Fruit fly (Drosophila melanogaster) whole organism, embryonic: ENCODE measurements around the gene Golgin84.

Experiments
- Antp ChIP-seq: fragments of 200-800 bp; sonication (Bioruptor generic); optimal IDR thresholded peaks from 3 replicates; lab custom pipeline; 2016; ENCODE audit warnings: missing biosample characterization, missing genetic modification characterization
- Awh ChIP-seq: fragments of 200-800 bp; sonication (Bioruptor generic); IDR thresholded peaks from 2 replicates; pipeline ENCODE4, ENCODE4 v1.3.6; 2022; ENCODE audit warnings: missing biosample characterization, missing genetic modification characterization
- CG10565 ChIP-seq: fragments of 200-800 bp; sonication (Bioruptor generic); optimal IDR thresholded peaks from 3 replicates; lab custom pipeline; 2016; ENCODE audit warnings: missing biosample characterization, mild to moderate bottlenecking, missing genetic modification characterization
- CG10959 ChIP-seq: fragments of 200-800 bp; sonication (Bioruptor generic); IDR thresholded peaks from 2 replicates; pipeline ENCODE4 v1.3.6; 2022; ENCODE audit warnings: missing biosample characterization, missing genetic modification characterization
- CG10979 ChIP-seq: fragments of 200-800 bp; sonication (Bioruptor generic); optimal IDR thresholded peaks from 2 replicates; lab custom pipeline; 2018; ENCODE audit warnings: missing biosample characterization, mild to moderate bottlenecking, missing genetic modification characterization, moderate library complexity
- CG11093 ChIP-seq: fragments of 200-800 bp; sonication (Bioruptor generic); IDR thresholded peaks from 3 replicates; pipeline ENCODE4 v1.3.6; 2022; ENCODE audit warnings: missing biosample characterization, missing genetic modification characterization
- CG12744 ChIP-seq: fragments of 200-800 bp; sonication (Bioruptor generic); optimal IDR thresholded peaks from 2 replicates; lab custom pipeline; 2016; ENCODE audit warnings: missing biosample characterization, missing genetic modification characterization
- CG12769 ChIP-seq: fragments of 200-800 bp; sonication (Bioruptor generic); optimal IDR thresholded peaks from 2 replicates; lab custom pipeline; 2019; ENCODE audit warnings: missing biosample characterization, mild to moderate bottlenecking, missing genetic modification characterization, moderate library complexity
- CG14014 ChIP-seq: fragments of 200-800 bp; sonication (Bioruptor generic); IDR thresholded peaks from 2 replicates; pipeline ENCODE4 v1.3.6; 2022; ENCODE audit warnings: missing biosample characterization, missing genetic modification characterization
- CG14860 ChIP-seq: fragments of 200-800 bp; sonication (Bioruptor generic); IDR thresholded peaks from 3 replicates; pipeline ENCODE4 v1.3.6; 2022; ENCODE audit warnings: missing biosample characterization, missing genetic modification characterization; ENCODE audit not compliant: partially characterized antibody
- CG15696 ChIP-seq: fragments of 200-800 bp; sonication (Bioruptor generic); optimal IDR thresholded peaks from 2 replicates; lab custom pipeline; 2019; ENCODE audit warnings: missing biosample characterization, mild to moderate bottlenecking, missing genetic modification characterization, moderate library complexity
- CG16779 ChIP-seq: fragments of 200-800 bp; sonication (Bioruptor generic); IDR thresholded peaks from 2 replicates; pipeline ENCODE4 v1.3.6; 2022; ENCODE audit warnings: missing biosample characterization, missing genetic modification characterization
- CG16813 ChIP-seq: fragments of 200-800 bp; sonication (Bioruptor generic); IDR thresholded peaks from 3 replicates; pipeline ENCODE4 v1.3.6; 2022; ENCODE audit warnings: missing biosample characterization, missing genetic modification characterization; ENCODE audit not compliant: partially characterized antibody
- CG17361 ChIP-seq: fragments of 200-800 bp; sonication (Bioruptor generic); IDR thresholded peaks from 3 replicates; pipeline ENCODE4 v1.3.6; 2022; ENCODE audit warnings: missing biosample characterization, missing genetic modification characterization
- CG17568 ChIP-seq: fragments of 200-800 bp; sonication (Bioruptor generic); optimal IDR thresholded peaks from 2 replicates; lab custom pipeline; 2018; ENCODE audit warnings: missing biosample characterization, mild to moderate bottlenecking, missing genetic modification characterization, moderate library complexity
- CG17802 ChIP-seq: fragments of 200-800 bp; sonication (Bioruptor generic); optimal IDR thresholded peaks from 2 replicates; lab custom pipeline; 2018; ENCODE audit warnings: missing biosample characterization, mild to moderate bottlenecking, missing genetic modification characterization, moderate library complexity
- CG2120 ChIP-seq: fragments of 200-800 bp; sonication (Bioruptor generic); optimal IDR thresholded peaks from 3 replicates; lab custom pipeline; 2016; ENCODE audit warnings: missing biosample characterization, missing genetic modification characterization
- CG2678 ChIP-seq: fragments of 200-800 bp; sonication (Bioruptor generic); optimal IDR thresholded peaks from 3 replicates; lab custom pipeline; 2019; ENCODE audit warnings: missing biosample characterization, mild to moderate bottlenecking, missing genetic modification characterization, moderate library complexity
- CG2712 ChIP-seq: fragments of 200-800 bp; optimal IDR thresholded peaks from 3 replicates; lab custom pipeline; 2019; ENCODE audit warnings: missing biosample characterization, mild to moderate bottlenecking, missing genetic modification characterization, moderate library complexity
- CG31224 ChIP-seq: fragments of 200-800 bp; sonication (Bioruptor generic); IDR thresholded peaks from 2 replicates; pipeline ENCODE4 v1.3.6; 2022; ENCODE audit warnings: missing biosample characterization, missing genetic modification characterization
- CG3163 ChIP-seq: fragments of 200-800 bp; sonication (Bioruptor generic); optimal IDR thresholded peaks from 3 replicates; lab custom pipeline; 2016; ENCODE audit warnings: missing biosample characterization, missing genetic modification characterization
- CG3995 ChIP-seq: fragments of 200-800 bp; sonication (Bioruptor generic); optimal IDR thresholded peaks from 3 replicates; lab custom pipeline; 2016; ENCODE audit warnings: missing biosample characterization, missing genetic modification characterization
- CG4360 ChIP-seq: fragments of 200-800 bp; sonication (Bioruptor generic); IDR thresholded peaks from 2 replicates; pipeline ENCODE4 v1.3.6; 2022; ENCODE audit warnings: missing biosample characterization, missing genetic modification characterization
- CG7745 ChIP-seq: fragments of 200-800 bp; sonication (Bioruptor generic); optimal IDR thresholded peaks from 2 replicates; lab custom pipeline; 2018; ENCODE audit warnings: missing biosample characterization, mild to moderate bottlenecking, missing genetic modification characterization, moderate library complexity
- CG9437 ChIP-seq: fragments of 200-800 bp; sonication (Bioruptor generic); optimal IDR thresholded peaks from 2 replicates; lab custom pipeline; 2018; ENCODE audit warnings: missing biosample characterization, mild to moderate bottlenecking, missing genetic modification characterization
- CG9727 ChIP-seq: fragments of 200-800 bp; sonication (Bioruptor generic); optimal IDR thresholded peaks from 3 replicates; lab custom pipeline; 2017; ENCODE audit warnings: missing biosample characterization, mild to moderate bottlenecking, missing genetic modification characterization
- CTCF ChIP-seq: fragments of 200-800 bp; sonication (Bioruptor generic); optimal IDR thresholded peaks from 2 replicates; lab custom pipeline; 2017; ENCODE audit warnings: missing biosample characterization, mild to moderate bottlenecking, missing genetic modification characterization, moderate library complexity
- CoRest ChIP-seq: fragments of 200-800 bp; sonication (Bioruptor generic); optimal IDR thresholded peaks from 3 replicates; lab custom pipeline; 2018; ENCODE audit warnings: missing biosample characterization, mild to moderate bottlenecking, missing genetic modification characterization, moderate library complexity
- Dek ChIP-seq: fragments of 200-800 bp; sonication (Bioruptor generic); optimal IDR thresholded peaks from 3 replicates; lab custom pipeline; 2019; ENCODE audit warnings: missing biosample characterization, mild to moderate bottlenecking, missing genetic modification characterization, moderate library complexity
- Drgx ChIP-seq: fragments of 200-800 bp; sonication (Bioruptor generic); IDR thresholded peaks from 2 replicates; pipeline ENCODE4 v1.3.6; 2022; ENCODE audit warnings: missing biosample characterization, missing genetic modification characterization
- HLH3B ChIP-seq: fragments of 200-800 bp; sonication (Bioruptor generic); IDR thresholded peaks from 2 replicates; pipeline ENCODE4 v1.3.6; 2022; ENCODE audit warnings: missing biosample characterization, missing genetic modification characterization
- HLH4C ChIP-seq: fragments of 200-800 bp; sonication (Bioruptor generic); IDR thresholded peaks from 3 replicates; pipeline ENCODE4 v1.3.6; 2022; ENCODE audit warnings: missing biosample characterization, missing genetic modification characterization; ENCODE audit not compliant: partially characterized antibody
- HmgD ChIP-seq: fragments of 200-800 bp; sonication (Bioruptor generic); optimal IDR thresholded peaks from 3 replicates; lab custom pipeline; 2016; ENCODE audit warnings: missing biosample characterization, missing genetic modification characterization
- Lim3 ChIP-seq: fragments of 200-800 bp; sonication (Bioruptor generic); IDR thresholded peaks from 2 replicates; pipeline ENCODE4 v1.3.6; 2022; ENCODE audit warnings: missing biosample characterization, missing genetic modification characterization
- Mad ChIP-seq: fragments of 200-800 bp; sonication (Bioruptor generic); optimal IDR thresholded peaks from 2 replicates; lab custom pipeline; 2016; ENCODE audit warnings: missing biosample characterization, missing genetic modification characterization
- Oaz ChIP-seq: fragments of 200-800 bp; sonication (Bioruptor generic); IDR thresholded peaks from 2 replicates; pipeline ENCODE4 v1.3.6; 2022; ENCODE audit warnings: missing biosample characterization, missing genetic modification characterization
- Sin3A ChIP-seq: fragments of >200 bp; optimal IDR thresholded peaks from 2 replicates; lab custom pipeline; 2018
- ac ChIP-seq: fragments of 200-800 bp; sonication (Bioruptor generic); optimal IDR thresholded peaks from 3 replicates; lab custom pipeline; 2017; ENCODE audit warnings: missing biosample characterization, mild to moderate bottlenecking, missing genetic modification characterization
- croc ChIP-seq: fragments of 200-800 bp; sonication (Bioruptor generic); conservative IDR thresholded peaks from 3 replicates; pipeline ENCODE4 v1.3.6; 2022; ENCODE audit warnings: missing biosample characterization, missing genetic modification characterization
- cwo ChIP-seq: fragments of 200-800 bp; sonication (Bioruptor generic); optimal IDR thresholded peaks from 3 replicates; lab custom pipeline; 2017; ENCODE audit warnings: missing biosample characterization, missing genetic modification characterization, mild to moderate bottlenecking, moderate library complexity, missing genetic modification reagents
- fru ChIP-seq: fragments of >200 bp; optimal IDR thresholded peaks from 2 replicates; lab custom pipeline; 2017
- gem ChIP-seq: fragments of 200-800 bp; sonication (Bioruptor generic); optimal IDR thresholded peaks from 2 replicates; lab custom pipeline; 2019; ENCODE audit warnings: missing biosample characterization, mild to moderate bottlenecking, missing genetic modification characterization, moderate library complexity
- grn ChIP-seq: fragments of 200-800 bp; sonication (Bioruptor generic); optimal IDR thresholded peaks from 3 replicates; lab custom pipeline; 2017; ENCODE audit warnings: missing biosample characterization, missing genetic modification characterization
- gro ChIP-seq: fragments of 200-800 bp; sonication (Bioruptor generic); optimal IDR thresholded peaks from 2 replicates; lab custom pipeline; 2016; ENCODE audit warnings: missing biosample characterization, missing genetic modification characterization
- h ChIP-seq: fragments of >200 bp; optimal IDR thresholded peaks from 2 replicates; lab custom pipeline; 2017
- odd ChIP-seq: fragments of 200-800 bp; sonication (Bioruptor generic); optimal IDR thresholded peaks from 2 replicates; lab custom pipeline; 2017; ENCODE audit warnings: missing biosample characterization, mild to moderate bottlenecking, missing genetic modification characterization
- peb ChIP-seq: fragments of 200-800 bp; sonication (Bioruptor generic); IDR thresholded peaks from 2 replicates; pipeline ENCODE4 v1.3.6; 2022; ENCODE audit warnings: missing biosample characterization, missing genetic modification characterization
- schlank ChIP-seq: fragments of 200-800 bp; sonication (Bioruptor generic); optimal IDR thresholded peaks from 2 replicates; lab custom pipeline; 2018; ENCODE audit warnings: missing biosample characterization, mild to moderate bottlenecking, missing genetic modification characterization
- tgo ChIP-seq: fragments of 200-800 bp; sonication (Bioruptor generic); IDR thresholded peaks from 3 replicates; pipeline ENCODE4 v1.3.6; 2022; ENCODE audit warnings: missing biosample characterization, missing genetic modification characterization
- vvl ChIP-seq: fragments of 200-800 bp; sonication (Bioruptor generic); IDR thresholded peaks from 2 replicates; pipeline ENCODE4 v1.3.6; 2022; ENCODE audit warnings: missing biosample characterization, missing genetic modification characterization
- wek ChIP-seq: fragments of 200-800 bp; sonication (Bioruptor generic); optimal IDR thresholded peaks from 3 replicates; lab custom pipeline; 2018; ENCODE audit warnings: missing biosample characterization, mild to moderate bottlenecking, missing genetic modification characterization, moderate library complexity

The Golgin84 gene

DNA sequence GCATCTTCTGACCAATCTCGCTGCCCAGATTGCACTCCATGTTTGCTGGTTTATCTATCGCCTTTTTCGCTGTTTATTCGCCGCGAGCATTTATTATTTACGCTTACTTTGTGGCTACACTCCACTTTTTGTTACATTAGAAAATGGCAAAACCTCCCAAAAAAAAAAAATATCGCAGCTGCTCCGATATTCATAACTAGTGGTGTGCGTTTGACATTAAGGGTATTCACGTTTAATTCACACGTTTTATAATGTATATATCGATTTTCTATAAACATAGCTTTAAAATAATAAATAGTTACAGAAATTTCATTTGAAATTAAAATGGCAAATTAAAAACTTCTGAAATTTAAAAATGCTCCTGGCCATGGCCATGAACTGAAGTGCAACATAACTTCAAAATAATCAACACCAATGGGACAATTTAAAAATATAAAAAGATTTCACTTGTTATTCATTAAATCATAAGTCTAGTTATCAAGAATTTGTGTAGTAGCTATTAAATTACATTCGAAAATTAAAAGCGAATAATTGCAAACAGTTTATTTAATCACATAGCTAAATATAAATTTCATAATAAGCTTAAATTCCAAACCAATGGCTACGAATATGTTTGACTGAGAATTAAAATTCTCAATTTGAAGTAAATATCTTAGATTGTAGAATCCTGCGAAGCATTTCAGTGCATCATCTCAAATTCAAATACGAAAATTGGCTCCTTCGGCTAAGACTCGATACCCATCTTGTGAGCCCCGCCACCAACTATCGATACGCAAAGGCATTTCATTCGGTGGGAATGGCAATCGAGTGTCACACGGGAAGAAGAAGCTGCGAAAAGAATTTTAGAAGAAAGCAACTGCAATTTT is 39.3 kb downstream of the Golgin84 start, which contains the start of the genes Nab2 and BRWD3 (continued):
- TF ChIP-seq Drgx (no peak), CG17568 (no peak), CG3163 (GFP tag; lab: Kevin White, UChicago) (no peak), HLH4C (GFP tag; lab: Robert Waterston, UW) (peak; percentile 43), CG12744 (GFP tag; lab: Kevin White, UChicago) (peak; percentile 7), CG14860 (peak; percentile 42; the same call in 2 of the 3 replicates), Dek (tag; lab: Kevin White, UChicago) (peak; percentile 21), cwo (GFP tag; lab: Kevin White, UChicago) (no peak), peb (no peak), gem (tag; lab: Kevin White, UChicago) (no peak), Awh (GFP tag; lab: Robert Waterston, UW) (no peak), h (lab: Kevin White, UChicago) (no peak), CG10979 (tag; lab: Kevin White, UChicago) (peak; percentile 13), Oaz (GFP tag; lab: Robert Waterston, UW) (peak; percentile 30; the same call in 1 of the 2 replicates), CG10959 (GFP tag; lab: Robert Waterston, UW) (no peak), Sin3A (lab: Kevin White, UChicago) (peak; percentile 18), CG16779 (GFP tag; lab: Robert Waterston, UW) (no peak), schlank (tag; lab: Kevin White, UChicago) (no peak), CG2678 (tag; lab: Kevin White, UChicago) (no peak), CG16813 (GFP tag; lab: Robert Waterston, UW) (peak; percentile 71), ac (GFP tag; lab: Kevin White, UChicago) (no peak), croc (GFP tag; lab: Robert Waterston, UW) (no peak), CG14014 (GFP tag; lab: Robert Waterston, UW) (peak; percentile 51; the same call in 1 of the 2 replicates), Mad (peak; percentile 30), CoRest (tag; lab: Kevin White, UChicago) (peak; percentile 47), CG2712 (tag; lab: Kevin White, UChicago) (no peak), CG9437 (peak; percentile 33), vvl (GFP tag; lab: Robert Waterston, UW) (peak; percentile 66), CG31224 (GFP tag; lab: Robert Waterston, UW) (no peak), CG17802 (tag; lab: Kevin White, UChicago) (no peak), HmgD (GFP tag; lab: Kevin White, UChicago) (peak; percentile 27), grn (GFP tag; lab: Kevin White, UChicago) (no peak), CG12769 (tag; lab: Kevin White, UChicago) (no peak), CG9727 (peak; percentile 64), CG7745 (tag; lab: Kevin White, UChicago) (no peak), CG17361 (no peak; the same call in 2 of the 3 replicates), CG15696 (peak; percentile 28), HLH3B (GFP tag; lab: Robert Waterston, UW) (peak; percentile 29; the same call in 1 of the 2 replicates), CG11093 (no peak), wek (peak; percentile 83), CG2120 (peak; percentile 38), CTCF (no peak), tgo (GFP tag; lab: Robert Waterston, UW) (no peak), gro (GFP tag; lab: Kevin White, UChicago) (no peak), fru (lab: Kevin White, UChicago) (no peak), CG3995 (no peak), Lim3 (GFP tag; lab: Robert Waterston, UW) (no peak), Antp (GFP tag; lab: Kevin White, UChicago) (no peak), odd (no peak), CG10565 (GFP tag; lab: Kevin White, UChicago) (no peak), CG4360 (GFP tag; lab: Robert Waterston, UW) (no peak)
